Fruit fly (Drosophila melanogaster): ENCODE measurements around the gene ckd.

Gene ckd

dm6 chr3L:3222643-3223389, 34.9 kb upstream of the ckd start, which contains the start of the genes RpL28 and eIF1 (continued):
- TF ChIP-seq CG4318 (GFP tag; optimal IDR thresholded peaks at IDR 0.05) = no peak
- peak; percentile 89 for TF ChIP-seq CG6163 (GFP tag; IDR thresholded peaks at IDR 0.05)
- TF ChIP-seq CG10631 (GFP tag; optimal IDR thresholded peaks at IDR 0.05) = peak; percentile 77
- TF ChIP-seq CG7368 (GFP tag; optimal IDR thresholded peaks at IDR 0.05) = no peak
- TF ChIP-seq CG6792 (GFP tag; optimal IDR thresholded peaks at IDR 0.05) = peak; percentile 79
- peak; percentile 86 for TF ChIP-seq Blimp-1 (GFP tag; optimal IDR thresholded peaks at IDR 0.05)
- peak; percentile 84 for TF ChIP-seq CG8319 (GFP tag; optimal IDR thresholded peaks at IDR 0.05)
- peak; percentile 83 for TF ChIP-seq CG34406 (GFP tag; optimal IDR thresholded peaks at IDR 0.05)
- TF ChIP-seq Met (GFP tag; optimal IDR thresholded peaks at IDR 0.05) = peak; percentile 69
- TF ChIP-seq fd59A (GFP tag; optimal IDR thresholded peaks at IDR 0.05) = peak; percentile 68
- peak; percentile 91 for TF ChIP-seq lz (GFP tag; optimal IDR thresholded peaks at IDR 0.05)
- peak; percentile 25 for TF ChIP-seq Hr39 (GFP tag; optimal IDR thresholded peaks at IDR 0.05)
- no peak for TF ChIP-seq OdsH (GFP tag; optimal IDR thresholded peaks at IDR 0.05)
- peak; percentile 31 for TF ChIP-seq fd85E (GFP tag; optimal IDR thresholded peaks at IDR 0.05)
- TF ChIP-seq CG8632 (GFP tag; optimal IDR thresholded peaks at IDR 0.05) = peak; percentile 78
- TF ChIP-seq Eip93F (GFP tag; optimal IDR thresholded peaks at IDR 0.05) = no peak
- peak; percentile 31 for TF ChIP-seq CG10669 (GFP tag; optimal IDR thresholded peaks at IDR 0.05)
- TF ChIP-seq Gug (GFP tag; IDR thresholded peaks at IDR 0.05) = no peak
- no peak for TF ChIP-seq vri (GFP tag; optimal IDR thresholded peaks at IDR 0.05)
- no peak for TF ChIP-seq CG32006 (GFP tag; optimal IDR thresholded peaks at IDR 0.05)
- TF ChIP-seq Ets21C (GFP tag; optimal IDR thresholded peaks at IDR 0.05) = peak; percentile 21
- TF ChIP-seq topi (GFP tag; optimal IDR thresholded peaks at IDR 0.05) = peak; percentile 86
- TF ChIP-seq CG3919 (GFP tag; optimal IDR thresholded peaks at IDR 0.05) = peak; percentile 25

- no peak for TF ChIP-seq Eip75B (GFP tag; optimal IDR thresholded peaks at IDR 0.05)
- no peak for TF ChIP-seq CG15336 (GFP tag; IDR thresholded peaks at IDR 0.05)
- no peak for TF ChIP-seq CG3032 (tag; optimal IDR thresholded peaks at IDR 0.05)
- TF ChIP-seq fkh (GFP tag; optimal IDR thresholded peaks at IDR 0.05) = no peak
- TF ChIP-seq CG8119 (GFP tag; IDR thresholded peaks at IDR 0.05) = no peak
- TF ChIP-seq CG6808 (GFP tag; optimal IDR thresholded peaks at IDR 0.05) = no peak
- no peak for TF ChIP-seq CG3919 (GFP tag; optimal IDR thresholded peaks at IDR 0.05)
- TF ChIP-seq CG4318 (GFP tag; optimal IDR thresholded peaks at IDR 0.05) = no peak
- TF ChIP-seq pdm3 (GFP tag; optimal IDR thresholded peaks at IDR 0.05) = no peak
- no peak for TF ChIP-seq Sox15 (GFP tag; optimal IDR thresholded peaks at IDR 0.05)
- no peak for TF ChIP-seq OdsH (GFP tag; optimal IDR thresholded peaks at IDR 0.05)
- no peak for TF ChIP-seq Ets21C (GFP tag; optimal IDR thresholded peaks at IDR 0.05)
- no peak for TF ChIP-seq lz (GFP tag; optimal IDR thresholded peaks at IDR 0.05)
- TF ChIP-seq spab (GFP tag; optimal IDR thresholded peaks at IDR 0.05) = no peak
- no peak for TF ChIP-seq Lpt (GFP tag; optimal IDR thresholded peaks at IDR 0.05)
- TF ChIP-seq Hr39 (GFP tag; optimal IDR thresholded peaks at IDR 0.05) = no peak
- TF ChIP-seq esn (GFP tag; optimal IDR thresholded peaks at IDR 0.05) = no peak
Measured at dm6 chr3L:3223390-3223914, 34.2 kb upstream of the ckd start.

- TF ChIP-seq lz (GFP tag; optimal IDR thresholded peaks at IDR 0.05) (peak; percentile 8), CG31627 (GFP tag; optimal IDR thresholded peaks at IDR 0.05) (peak; percentile 38), CG3032 (tag; optimal IDR thresholded peaks at IDR 0.05) (no peak), esn (GFP tag; optimal IDR thresholded peaks at IDR 0.05) (peak; percentile 40), Gug (GFP tag; IDR thresholded peaks at IDR 0.05) (no peak), Eip78C (GFP tag) (peak; percentile 75), Sox14 (GFP tag; optimal IDR thresholded peaks at IDR 0.05) (peak; percentile 43), Lpt (GFP tag; optimal IDR thresholded peaks at IDR 0.05) (no peak), Blimp-1 (GFP tag; optimal IDR thresholded peaks at IDR 0.05) (peak; percentile 41)
Measured at dm6 chr3L:3224740-3225719, 32.6 kb upstream of the ckd start, which contains the start of gene Larp4B. TSS of gene Larp4B (plus strand) at chr3L:3224838.
